Worm (Caenorhabditis elegans) whole organism, young adult: ENCODE results near the gene T26E4.2.
"Not testable (repeated sequence)": the region's sequence is repeated elsewhere in the genome, so short reads cannot be mapped to it uniquely, and the experiment has no call there.

Experiments
- C06A6.2 ChIP-seq: fragments of 200-800 bp; sonication (Bioruptor generic); conservative IDR thresholded peaks from 2 replicates; pipeline ENCODE4 v1.3.6; 2022; ENCODE audit warnings: missing genetic modification characterization, missing compliant biosample characterization
- F52B5.7 ChIP-seq: sonication (generic microtip); optimal IDR thresholded peaks from 2 replicates; lab custom pipeline; 2016; ENCODE audit warnings: mild to moderate bottlenecking, missing genetic modification characterization, missing compliant biosample characterization
- ama-1 ChIP-seq, 3 experiments: fragments of 150-350 bp in 1 of 3; sonication (generic microtip) in 2 of 3; optimal IDR thresholded peaks; 2 replicates each; lab custom pipeline; 2014 to 2018; ENCODE audit warnings: missing biosample characterization in 2 of 3, missing genetic modification characterization in 2 of 3, missing genetic modification reagents in 2 of 3
- aptf-2 ChIP-seq: fragments of 200-800 bp; sonication (Bioruptor generic); conservative IDR thresholded peaks from 2 replicates; pipeline ENCODE4 v1.3.6; 2022; ENCODE audit warnings: missing genetic modification reagents, missing genetic modification characterization, missing compliant biosample characterization
- lin-35 ChIP-seq, 3 experiments: fragments of 150-350 bp in 2 of 3; sonication (generic microtip) in 1 of 3; optimal IDR thresholded peaks; 2 replicates each; lab custom pipeline; 2014 to 2018; ENCODE audit warnings: missing biosample characterization in 3 of 3, missing genetic modification characterization in 3 of 3, missing genetic modification reagents in 3 of 3
- lir-1 ChIP-seq: fragments of 200-800 bp; sonication (Bioruptor generic); conservative IDR thresholded peaks from 2 replicates; pipeline ENCODE4 v1.3.6; 2022; ENCODE audit warnings: missing genetic modification reagents, missing genetic modification characterization, missing compliant biosample characterization
- madf-8 ChIP-seq: fragments of 200-800 bp; sonication (Bioruptor generic); conservative IDR thresholded peaks from 2 replicates; pipeline ENCODE4 v1.3.6; 2022; ENCODE audit warnings: missing genetic modification reagents, missing genetic modification characterization, missing compliant biosample characterization
- mxl-1 ChIP-seq: sonication (generic microtip); optimal IDR thresholded peaks from 2 replicates; lab custom pipeline; 2016; ENCODE audit warnings: missing genetic modification characterization, missing compliant biosample characterization
- snpc-1.1 ChIP-seq: sonication (generic microtip); optimal IDR thresholded peaks from 2 replicates; lab custom pipeline; 2017; ENCODE audit warnings: missing genetic modification characterization, mild to moderate bottlenecking, missing compliant biosample characterization, antibody characterized with exemption, moderate library complexity, missing genotype, missing genetic modification reagents; ENCODE audit not compliant: insufficient read depth
- snpc-1.3 ChIP-seq: sonication (generic microtip); optimal IDR thresholded peaks from 2 replicates; lab custom pipeline; 2017; ENCODE audit warnings: missing genetic modification characterization, mild to moderate bottlenecking, missing compliant biosample characterization, antibody characterized with exemption, moderate library complexity, missing genotype, missing genetic modification reagents; ENCODE audit not compliant: insufficient read depth
- zim-3 ChIP-seq: sonication (generic microtip); optimal IDR thresholded peaks from 2 replicates; lab custom pipeline; 2017; ENCODE audit warnings: mild to moderate bottlenecking, missing genetic modification characterization, moderate library complexity, missing compliant biosample characterization

- TF ChIP-seq snpc-1.1 (tag; lab: Kevin White, UChicago); lin-35 (GFP tag; optimal IDR thresholded peaks at IDR 0.05; lab: Kevin White, UChicago); mxl-1 (tag; lab: Kevin White, UChicago); madf-8 (GFP tag; lab: Robert Waterston, UW); aptf-2 (GFP tag; lab: Robert Waterston, UW); ama-1 (optimal IDR thresholded peaks at IDR 0.05; lab: Kevin White, UChicago); ama-1 (GFP tag; optimal IDR thresholded peaks at IDR 0.05; lab: Kevin White, UChicago); C06A6.2 (GFP tag; lab: Robert Waterston, UW); F52B5.7 (tag; lab: Kevin White, UChicago); lir-1 (GFP tag; lab: Robert Waterston, UW); zim-3 (tag; lab: Kevin White, UChicago); snpc-1.3 (tag; lab: Kevin White, UChicago): not testable (repeated sequence)
Measured at ce11 chrV:15807420-15807819, 26.2 kb downstream of the T26E4.2 start, which contains the start of gene srsx-38.
